Worm (Caenorhabditis elegans) whole organism, early embryonic: ENCODE data around the gene Y51H4A.941.

ENCODE experiments used
- B0310.2 ChIP-seq: sonication (generic microtip); optimal IDR thresholded peaks from 2 replicates; lab custom pipeline; 2016; ENCODE audit warnings: mild to moderate bottlenecking, missing genetic modification characterization, missing compliant biosample characterization
- F13C5.2 ChIP-seq: sonication (generic microtip); optimal IDR thresholded peaks from 2 replicates; lab custom pipeline; 2017; ENCODE audit warnings: mild to moderate bottlenecking, missing genetic modification characterization, inconsistent platforms, missing compliant biosample characterization
- aly-1 ChIP-seq: sonication (generic microtip); optimal IDR thresholded peaks from 2 replicates; lab custom pipeline; 2016; ENCODE audit warnings: missing genetic modification characterization, missing compliant biosample characterization
- ama-1 ChIP-seq: fragments of 150-350 bp; optimal IDR thresholded peaks from 2 replicates; lab custom pipeline; 2014
- ceh-36 ChIP-seq: sonication (generic microtip); optimal IDR thresholded peaks from 2 replicates; lab custom pipeline; 2016; ENCODE audit warnings: missing genetic modification characterization, inconsistent platforms, missing compliant biosample characterization
- flt-1 ChIP-seq: fragments of 200-800 bp; sonication (Bioruptor generic); IDR thresholded peaks from 2 replicates; pipeline ENCODE4 v1.3.6; 2022; ENCODE audit warnings: missing genetic modification characterization, missing compliant biosample characterization
- hmbx-1 ChIP-seq: sonication (generic microtip); optimal IDR thresholded peaks from 2 replicates; lab custom pipeline; 2016; ENCODE audit warnings: mild to moderate bottlenecking, missing genetic modification characterization, missing compliant biosample characterization
- hmg-4 ChIP-seq: fragments of 200-800 bp; sonication (Bioruptor generic); optimal IDR thresholded peaks from 2 replicates; lab custom pipeline; 2018; ENCODE audit warnings: mild to moderate bottlenecking, missing genetic modification characterization, missing compliant biosample characterization
- hnd-1 ChIP-seq: sonication (generic microtip); optimal IDR thresholded peaks from 2 replicates; lab custom pipeline; 2016; ENCODE audit warnings: missing genetic modification characterization, missing compliant biosample characterization
- scrt-1 ChIP-seq: fragments of 200-800 bp; sonication (Bioruptor generic); IDR thresholded peaks from 2 replicates; pipeline ENCODE4 v1.3.6; 2022; ENCODE audit warnings: missing genetic modification characterization, missing compliant biosample characterization
- sea-1 ChIP-seq: fragments of 200-800 bp; sonication (Bioruptor generic); conservative IDR thresholded peaks from 2 replicates; pipeline ENCODE4 v1.3.6; 2022; ENCODE audit warnings: missing genetic modification characterization, missing compliant biosample characterization
- tbx-11 ChIP-seq: fragments of 200-800 bp; sonication (Bioruptor generic); IDR thresholded peaks from 2 replicates; pipeline ENCODE4 v1.3.6; 2022; ENCODE audit warnings: missing genetic modification characterization, missing compliant biosample characterization
- tbx-37 ChIP-seq: fragments of 200-800 bp; sonication (Bioruptor generic); conservative IDR thresholded peaks from 2 replicates; pipeline ENCODE4 v1.3.6; 2022; ENCODE audit warnings: missing genetic modification reagents, missing genetic modification characterization, missing compliant biosample characterization
- tra-4 ChIP-seq: sonication (generic microtip); optimal IDR thresholded peaks from 2 replicates; lab custom pipeline; 2017; ENCODE audit warnings: missing genetic modification characterization, missing compliant biosample characterization

ce11 chrIV:16694567-16694966 is at the start of gene Y51H4A.941:
- TF ChIP-seq sea-1 (GFP tag; lab: Robert Waterston, UW): no peak
- TF ChIP-seq ama-1 (lab: Kevin White, UChicago): no peak
- TF ChIP-seq hmg-4 (GFP tag; lab: Kevin White, UChicago): no peak
- TF ChIP-seq F13C5.2 (tag; lab: Kevin White, UChicago): no peak
- TF ChIP-seq scrt-1 (GFP tag; lab: Robert Waterston, UW): no peak
- no peak for TF ChIP-seq hnd-1 (tag; lab: Kevin White, UChicago)
- no peak for TF ChIP-seq tra-4 (tag; lab: Kevin White, UChicago)
- TF ChIP-seq tbx-11 (GFP tag; lab: Robert Waterston, UW): no peak
- no peak for TF ChIP-seq hmbx-1 (tag; lab: Kevin White, UChicago)
- TF ChIP-seq B0310.2 (tag; lab: Kevin White, UChicago): no peak
- TF ChIP-seq aly-1 (tag; lab: Kevin White, UChicago): no peak
- TF ChIP-seq flt-1 (GFP tag; lab: Robert Waterston, UW): no peak
- no peak for TF ChIP-seq ceh-36
- TF ChIP-seq tbx-37 (GFP tag; lab: Robert Waterston, UW): no peak
